Fruit fly (Drosophila melanogaster): ENCODE data around the gene CG4815.

The CG4815 gene

dm6 chr3R:27988647-27989430, 1.7 kb downstream of the CG4815 start (continued):
- TF ChIP-seq CG10366 (GFP tag; IDR thresholded peaks at IDR 0.05) (peak; percentile 59), CG13775 (GFP tag; optimal IDR thresholded peaks at IDR 0.05) (peak; percentile 64), HLH3B (GFP tag; IDR thresholded peaks at IDR 0.05) (peak; percentile 69), H2.0 (GFP tag; IDR thresholded peaks at IDR 0.05) (peak; percentile 56), CG13123 (GFP tag; optimal IDR thresholded peaks at IDR 0.05) (no peak), HLH54F (GFP tag; optimal IDR thresholded peaks at IDR 0.05) (peak; percentile 39), CG8388 (GFP tag; optimal IDR thresholded peaks at IDR 0.05) (peak; percentile 29), insv (GFP tag; optimal IDR thresholded peaks at IDR 0.05) (no peak), E2f2 (GFP tag; IDR thresholded peaks at IDR 0.05) (no peak), ash1 (GFP tag; optimal IDR thresholded peaks at IDR 0.05) (no peak), CG30431 (GFP tag; optimal IDR thresholded peaks at IDR 0.05) (peak; percentile 40), Blimp-1 (GFP tag; optimal IDR thresholded peaks at IDR 0.05) (no peak), H15 (GFP tag; IDR thresholded peaks at IDR 0.05) (peak; percentile 53; the same call in 2 of the 3 replicates), dysf (GFP tag; IDR thresholded peaks at IDR 0.05) (peak; percentile 56), CTCF (GFP tag; optimal IDR thresholded peaks at IDR 0.05) (peak; percentile 56), CG17186 (GFP tag; optimal IDR thresholded peaks at IDR 0.05) (no peak), pan (optimal IDR thresholded peaks at IDR 0.05) (no peak), pan (GFP tag; optimal IDR thresholded peaks at IDR 0.05 in 1 of 2, IDR thresholded peaks at IDR 0.05 in 1 of 2) (peak in 1 of 2 experiments; percentile 67), Xrp1 (GFP tag; IDR thresholded peaks at IDR 0.05) (0 out of 2 replicates have a peak, but pooled peaks have one; percentile 34), CG32772 (GFP tag; IDR thresholded peaks at IDR 0.05) (peak; percentile 39; the same call in 1 of the 2 replicates), CG7556 (GFP tag; optimal IDR thresholded peaks at IDR 0.05) (peak; percentile 69), bbx (GFP tag; IDR thresholded peaks at IDR 0.05; ENCODE audit: partially characterized antibody) (no peak), E2f1 (GFP tag; IDR thresholded peaks at IDR 0.05) (no peak), bowl (GFP tag; IDR thresholded peaks at IDR 0.05) (no peak), B-H1 (GFP tag; IDR thresholded peaks at IDR 0.05) (peak; percentile 39; the same call in 2 of the 3 replicates), Kr (GFP tag; optimal IDR thresholded peaks at IDR 0.05) (no peak), CG5953 (GFP tag; IDR thresholded peaks at IDR 0.05) (peak; percentile 47; the same call in 1 of the 2 replicates), rib (GFP tag; IDR thresholded peaks at IDR 0.05) (no peak), CHES-1-like (GFP tag; optimal IDR thresholded peaks at IDR 0.05) (peak; percentile 35), Abd-B (GFP tag; optimal IDR thresholded peaks at IDR 0.05) (peak; percentile 42), gt (GFP tag; IDR thresholded peaks at IDR 0.05) (no peak), pum (GFP tag; optimal IDR thresholded peaks at IDR 0.05) (peak; percentile 9), ATbp (GFP tag; optimal IDR thresholded peaks at IDR 0.05) (peak; percentile 15), CG11695 (GFP tag; IDR thresholded peaks at IDR 0.05) (no peak), ewg (GFP tag; optimal IDR thresholded peaks at IDR 0.05) (peak; percentile 26), wek (GFP tag; optimal IDR thresholded peaks at IDR 0.05) (no peak), CG17328 (GFP tag; IDR thresholded peaks at IDR 0.05) (no peak), C15 (GFP tag; IDR thresholded peaks at IDR 0.05) (no peak), CG17802 (tag; optimal IDR thresholded peaks at IDR 0.05) (no peak), CG7786 (GFP tag; optimal IDR thresholded peaks at IDR 0.05) (peak; percentile 58), CG43689 (GFP tag; IDR thresholded peaks at IDR 0.05) (no peak), slbo (GFP tag; IDR thresholded peaks at IDR 0.05) (peak; percentile 84), CG6765 (GFP tag; optimal IDR thresholded peaks at IDR 0.05) (no peak), Meics (GFP tag; optimal IDR thresholded peaks at IDR 0.05) (peak; percentile 51), phol (tag; optimal IDR thresholded peaks at IDR 0.05) (peak; percentile 31), Ssrp (tag; optimal IDR thresholded peaks at IDR 0.05) (no peak), danr (GFP tag; IDR thresholded peaks at IDR 0.05) (no peak), chn (GFP tag; optimal IDR thresholded peaks at IDR 0.05) (no peak), cg (GFP tag; optimal IDR thresholded peaks at IDR 0.05) (no peak), Gug (GFP tag; IDR thresholded peaks at IDR 0.05) (peak; percentile 69; the same call in 3 of the 4 replicates), bsh (GFP tag; optimal IDR thresholded peaks at IDR 0.05) (peak in 1 of 2 experiments; percentile 35)
